Fruit fly (Drosophila melanogaster) whole organism, embryonic: ENCODE results near the gene RunxB.

ENCODE experiments used
- Ada2b ChIP-seq: fragments of 200-800 bp; sonication (Bioruptor generic); IDR thresholded peaks from 2 replicates; pipeline ENCODE4 v1.3.6; 2022; ENCODE audit warnings: missing biosample characterization, missing genetic modification characterization
- Adf1 ChIP-seq: fragments of 200-800 bp; sonication (Bioruptor generic); IDR thresholded peaks from 2 replicates; pipeline ENCODE4 v1.3.6; 2022; ENCODE audit warnings: missing biosample characterization, missing genetic modification characterization
- CG10565 ChIP-seq: fragments of 200-800 bp; sonication (Bioruptor generic); optimal IDR thresholded peaks from 3 replicates; lab custom pipeline; 2016; ENCODE audit warnings: missing biosample characterization, mild to moderate bottlenecking, missing genetic modification characterization
- CG11247 ChIP-seq: fragments of 200-800 bp; sonication (Bioruptor generic); IDR thresholded peaks from 2 replicates; pipeline ENCODE4 v1.3.6; 2022; ENCODE audit warnings: missing biosample characterization, missing genetic modification characterization
- CG11696 ChIP-seq: fragments of 200-800 bp; sonication (Bioruptor generic); IDR thresholded peaks from 2 replicates; pipeline ENCODE4 v1.3.6; 2022; ENCODE audit warnings: missing biosample characterization, missing genetic modification characterization
- CG12942 ChIP-seq: fragments of 200-800 bp; sonication (Bioruptor generic); optimal IDR thresholded peaks from 3 replicates; lab custom pipeline; 2016; ENCODE audit warnings: missing biosample characterization, missing genetic modification characterization
- CG13287 ChIP-seq: fragments of 200-800 bp; sonication (Bioruptor generic); IDR thresholded peaks from 2 replicates; pipeline ENCODE4 v1.3.6; 2022; ENCODE audit warnings: missing biosample characterization, missing genetic modification characterization; ENCODE audit not compliant: partially characterized antibody
- CG14441 ChIP-seq: fragments of 200-800 bp; sonication (Bioruptor generic); IDR thresholded peaks from 2 replicates; pipeline ENCODE4 v1.3.6; 2022; ENCODE audit warnings: missing biosample characterization, missing genetic modification characterization
- CG17612 ChIP-seq: fragments of 200-800 bp; sonication (Bioruptor generic); IDR thresholded peaks from 2 replicates; pipeline ENCODE4 v1.3.6; 2022; ENCODE audit warnings: missing biosample characterization, missing genetic modification characterization
- CG1792 ChIP-seq: fragments of 200-800 bp; sonication (Bioruptor generic); optimal IDR thresholded peaks from 2 replicates; lab custom pipeline; 2016; ENCODE audit warnings: missing biosample characterization, missing genetic modification characterization
- CG1832 ChIP-seq: fragments of 200-800 bp; sonication (Bioruptor generic); optimal IDR thresholded peaks from 2 replicates; lab custom pipeline; 2017; ENCODE audit warnings: missing biosample characterization, mild to moderate bottlenecking, missing genetic modification characterization, inconsistent platforms
- CG31441 ChIP-seq: fragments of 200-800 bp; sonication (Bioruptor generic); IDR thresholded peaks from 2 replicates; pipeline ENCODE4 v1.3.6; 2022; ENCODE audit warnings: missing biosample characterization, missing genetic modification characterization
- CG33557 ChIP-seq: fragments of 200-800 bp; sonication (Bioruptor generic); optimal IDR thresholded peaks from 2 replicates; lab custom pipeline; 2019; ENCODE audit warnings: missing biosample characterization, mild to moderate bottlenecking, missing genetic modification characterization, moderate library complexity
- CG3407 ChIP-seq: fragments of 200-800 bp; sonication (Bioruptor generic); optimal IDR thresholded peaks from 2 replicates; lab custom pipeline; 2018; ENCODE audit warnings: missing biosample characterization, mild to moderate bottlenecking, missing genetic modification characterization
- CG34376 ChIP-seq: fragments of 200-800 bp; sonication (Bioruptor generic); optimal IDR thresholded peaks from 2 replicates; lab custom pipeline; 2018; ENCODE audit warnings: missing biosample characterization, mild to moderate bottlenecking, missing genetic modification characterization
- CG3726 ChIP-seq: fragments of 200-800 bp; sonication (Bioruptor generic); IDR thresholded peaks from 3 replicates; pipeline ENCODE4, ENCODE4 v1.3.6; 2022; ENCODE audit warnings: missing biosample characterization, missing genetic modification characterization
- CG4404 ChIP-seq: fragments of 200-800 bp; sonication (Bioruptor generic); IDR thresholded peaks from 2 replicates; pipeline ENCODE4 v1.3.6; 2022; ENCODE audit warnings: missing biosample characterization, missing genetic modification characterization
- CG4424 ChIP-seq: fragments of 200-800 bp; sonication (Bioruptor generic); optimal IDR thresholded peaks from 3 replicates; lab custom pipeline; 2016; ENCODE audit warnings: missing biosample characterization, missing genetic modification characterization
- CG6254 ChIP-seq: fragments of 200-800 bp; sonication (Bioruptor generic); optimal IDR thresholded peaks from 3 replicates; lab custom pipeline; 2017; ENCODE audit warnings: mild to moderate bottlenecking, missing biosample characterization, missing genetic modification reagents, missing genetic modification characterization
- CG6683 ChIP-seq: fragments of 200-800 bp; sonication (Bioruptor generic); optimal IDR thresholded peaks from 2 replicates; lab custom pipeline; 2017; ENCODE audit warnings: missing biosample characterization, mild to moderate bottlenecking, missing genetic modification characterization, missing genetic modification reagents
- CG6854 ChIP-seq: fragments of 200-800 bp; sonication (Bioruptor generic); optimal IDR thresholded peaks from 3 replicates; lab custom pipeline; 2017; ENCODE audit warnings: missing biosample characterization, mild to moderate bottlenecking, missing genetic modification characterization
- CG9215 ChIP-seq: fragments of 200-800 bp; sonication (Bioruptor generic); IDR thresholded peaks from 2 replicates; pipeline ENCODE4 v1.3.6; 2022; ENCODE audit warnings: missing biosample characterization, missing genetic modification characterization
- CG9609 ChIP-seq: fragments of 200-800 bp; sonication (Bioruptor generic); optimal IDR thresholded peaks from 3 replicates; lab custom pipeline; 2016; ENCODE audit warnings: missing biosample characterization, missing genetic modification characterization
- CG9797 ChIP-seq: fragments of 200-800 bp; sonication (Bioruptor generic); optimal IDR thresholded peaks from 3 replicates; lab custom pipeline; 2018; ENCODE audit warnings: missing biosample characterization, mild to moderate bottlenecking, missing genetic modification characterization
- Dek ChIP-seq: fragments of 200-800 bp; sonication (Bioruptor generic); optimal IDR thresholded peaks from 3 replicates; lab custom pipeline; 2019; ENCODE audit warnings: missing biosample characterization, mild to moderate bottlenecking, missing genetic modification characterization, moderate library complexity
- Drgx ChIP-seq: fragments of 200-800 bp; sonication (Bioruptor generic); IDR thresholded peaks from 2 replicates; pipeline ENCODE4 v1.3.6; 2022; ENCODE audit warnings: missing biosample characterization, missing genetic modification characterization
- Fer1 ChIP-seq: fragments of 200-800 bp; sonication (Bioruptor generic); optimal IDR thresholded peaks from 2 replicates; lab custom pipeline; 2017; ENCODE audit warnings: missing biosample characterization, mild to moderate bottlenecking, missing genetic modification characterization
- GATAe ChIP-seq: fragments of 200-800 bp; sonication (Bioruptor generic); conservative IDR thresholded peaks from 2 replicates; pipeline ENCODE4 v1.3.6; 2022; ENCODE audit warnings: missing biosample characterization, missing genetic modification characterization
- H2.0 ChIP-seq: fragments of 200-800 bp; sonication (Bioruptor generic); IDR thresholded peaks from 2 replicates; pipeline ENCODE4 v1.3.6; 2022; ENCODE audit warnings: missing biosample characterization, missing genetic modification characterization
- HLHmδ ChIP-seq: fragments of 200-800 bp; sonication (Bioruptor generic); optimal IDR thresholded peaks from 2 replicates; lab custom pipeline; 2018; ENCODE audit warnings: missing biosample characterization, mild to moderate bottlenecking, missing genetic modification characterization, moderate library complexity
- Hey ChIP-seq: fragments of 200-800 bp; sonication (Bioruptor generic); optimal IDR thresholded peaks from 3 replicates; lab custom pipeline; 2018; ENCODE audit warnings: missing biosample characterization, mild to moderate bottlenecking, missing genetic modification characterization
- Lim3 ChIP-seq: fragments of 200-800 bp; sonication (Bioruptor generic); IDR thresholded peaks from 2 replicates; pipeline ENCODE4 v1.3.6; 2022; ENCODE audit warnings: missing biosample characterization, missing genetic modification characterization
- NFAT ChIP-seq: fragments of 200-800 bp; sonication (Bioruptor generic); IDR thresholded peaks from 2 replicates; pipeline ENCODE4 v1.3.6; 2022; ENCODE audit warnings: missing biosample characterization, missing genetic modification characterization
- Poxn ChIP-seq: fragments of 200-800 bp; sonication (Bioruptor generic); IDR thresholded peaks from 2 replicates; pipeline ENCODE4 v1.3.6; 2022; ENCODE audit warnings: missing biosample characterization, missing genetic modification characterization
- Sry-β ChIP-seq: fragments of 200-800 bp; sonication (Bioruptor generic); optimal IDR thresholded peaks from 2 replicates; lab custom pipeline; 2018; ENCODE audit warnings: missing biosample characterization, mild to moderate bottlenecking, missing genetic modification characterization, moderate library complexity
- YL-1 ChIP-seq: fragments of 200-800 bp; sonication (Bioruptor generic); optimal IDR thresholded peaks from 3 replicates; lab custom pipeline; 2017; ENCODE audit warnings: missing biosample characterization, mild to moderate bottlenecking, missing genetic modification characterization
- aop ChIP-seq: fragments of 200-800 bp; sonication (Bioruptor generic); IDR thresholded peaks from 2 replicates; pipeline ENCODE4 v1.3.6; 2022; ENCODE audit warnings: missing biosample characterization, missing genetic modification characterization
- btn ChIP-seq: fragments of 200-800 bp; sonication (Bioruptor generic); optimal IDR thresholded peaks from 2 replicates; lab custom pipeline; 2016; ENCODE audit warnings: missing biosample characterization, missing genetic modification characterization
- corto ChIP-seq: fragments of 200-800 bp; sonication (Bioruptor generic); optimal IDR thresholded peaks from 2 replicates; lab custom pipeline; 2016; ENCODE audit warnings: missing biosample characterization, mild to moderate bottlenecking, missing genetic modification characterization, moderate library complexity
- danr ChIP-seq: fragments of 200-800 bp; sonication (Bioruptor generic); IDR thresholded peaks from 2 replicates; pipeline ENCODE4 v1.3.6; 2022; ENCODE audit warnings: missing biosample characterization, missing genetic modification characterization
- hb ChIP-seq: fragments of 200-800 bp; sonication (Bioruptor generic); IDR thresholded peaks from 3 replicates; pipeline ENCODE4 v1.3.6; 2022; ENCODE audit warnings: missing biosample characterization, missing genetic modification characterization; ENCODE audit not compliant: partially characterized antibody
- lov ChIP-seq, 2 experiments: fragments of 200-800 bp in 1 of 2; fragments of >200 bp in 1 of 2; sonication (Bioruptor generic) in 1 of 2; IDR thresholded peaks in 1 of 2; optimal IDR thresholded peaks in 1 of 2; 2 replicates in 1 of 2; 3 replicates in 1 of 2; pipeline versions ENCODE4 v1.3.6 to Lab custom; 2017 to 2022; ENCODE audit warnings: missing biosample characterization in 1 of 2, missing genetic modification characterization in 1 of 2
- luna ChIP-seq: fragments of 200-800 bp; sonication (Bioruptor generic); optimal IDR thresholded peaks from 2 replicates; lab custom pipeline; 2016; ENCODE audit warnings: missing biosample characterization, missing genetic modification characterization
- pfk ChIP-seq: fragments of 200-800 bp; sonication (Bioruptor generic); optimal IDR thresholded peaks from 2 replicates; lab custom pipeline; 2018; ENCODE audit warnings: missing biosample characterization, mild to moderate bottlenecking, missing genetic modification characterization, moderate library complexity
- pita ChIP-seq: fragments of 200-800 bp; sonication (Bioruptor generic); optimal IDR thresholded peaks from 2 replicates; lab custom pipeline; 2017; ENCODE audit warnings: missing biosample characterization, mild to moderate bottlenecking, missing genetic modification characterization
- ssp ChIP-seq: fragments of 200-800 bp; sonication (Bioruptor generic); IDR thresholded peaks from 2 replicates; pipeline ENCODE4 v1.3.6; 2022; ENCODE audit warnings: missing biosample characterization, missing genetic modification characterization
- sug ChIP-seq: fragments of 200-800 bp; optimal IDR thresholded peaks from 2 replicates; lab custom pipeline; 2019; ENCODE audit warnings: missing biosample characterization, mild to moderate bottlenecking, missing genetic modification characterization, moderate library complexity
- tin ChIP-seq: fragments of 200-800 bp; sonication (Bioruptor generic); optimal IDR thresholded peaks from 3 replicates; lab custom pipeline; 2016; ENCODE audit warnings: missing biosample characterization, missing genetic modification characterization
- ttk ChIP-seq: fragments of 200-800 bp; sonication (Bioruptor generic); IDR thresholded peaks from 2 replicates; pipeline ENCODE4 v2.1.2; 2022; ENCODE audit warnings: missing biosample characterization, missing genetic modification characterization
- twi ChIP-seq: fragments of 200-800 bp; optimal IDR thresholded peaks from 2 replicates; lab custom pipeline; 2019; ENCODE audit warnings: missing biosample characterization, mild to moderate bottlenecking, missing genetic modification characterization, moderate library complexity
- yki ChIP-seq: fragments of >200 bp; optimal IDR thresholded peaks from 3 replicates; lab custom pipeline; 2018
- zfh1 ChIP-seq: fragments of 200-800 bp; sonication (Bioruptor generic); IDR thresholded peaks from 3 replicates; pipeline ENCODE4 v1.3.6; 2022; ENCODE audit warnings: missing biosample characterization, missing genetic modification characterization

The RunxB gene

DNA sequence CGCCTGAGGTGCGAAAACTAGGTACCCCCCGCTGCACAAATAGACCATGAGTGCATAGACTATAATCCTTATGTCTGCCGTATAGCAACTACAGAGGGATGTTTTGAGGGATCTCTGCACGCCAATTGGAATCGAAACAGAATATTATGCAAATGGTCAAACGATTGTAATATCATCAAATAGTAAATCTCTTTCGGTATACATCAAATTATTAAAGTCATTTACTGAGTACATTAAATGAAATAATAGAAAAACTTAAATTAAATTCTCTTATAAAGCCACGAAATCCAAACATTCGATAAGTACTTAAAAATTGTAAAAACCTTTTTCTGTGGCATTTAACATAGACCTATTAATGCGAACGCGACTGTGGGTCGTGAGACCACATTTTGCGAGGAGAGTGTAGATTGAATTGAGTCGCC, 49.6 kb upstream of the RunxB start (continued):
- TF ChIP-seq ssp (no peak), pfk (no peak), CG14441 (GFP tag; lab: Robert Waterston, UW) (no peak), CG1832 (GFP tag; lab: Kevin White, UChicago) (no peak), CG33557 (peak; percentile 26), yki (no peak), CG3407 (peak; percentile 42), CG12942 (GFP tag; lab: Kevin White, UChicago) (peak; percentile 5), HLHmδ (GFP tag; lab: Kevin White, UChicago) (no peak), CG6854 (peak; percentile 34), aop (GFP tag; lab: Robert Waterston, UW) (no peak), CG13287 (GFP tag; lab: Robert Waterston, UW) (no peak), H2.0 (no peak), twi (tag; lab: Kevin White, UChicago) (peak; percentile 15), corto (GFP tag; lab: Kevin White, UChicago) (no peak), CG9215 (peak; percentile 21; the same call in 1 of the 2 replicates), CG31441 (GFP tag; lab: Robert Waterston, UW) (peak; percentile 69), CG6683 (GFP tag; lab: Kevin White, UChicago) (no peak), danr (no peak), sug (tag; lab: Kevin White, UChicago) (peak; percentile 29), Ada2b (GFP tag; lab: Robert Waterston, UW) (no peak), CG9797 (GFP tag; lab: Kevin White, UChicago) (no peak), GATAe (GFP tag; lab: Robert Waterston, UW) (no peak), ttk (GFP tag; lab: Robert Waterston, UW) (no peak), Fer1 (GFP tag; lab: Kevin White, UChicago) (peak; percentile 63), Drgx (GFP tag; lab: Robert Waterston, UW) (peak; percentile 38; the same call in 1 of the 2 replicates), CG6254 (GFP tag; lab: Kevin White, UChicago) (peak; percentile 69), NFAT (GFP tag; lab: Robert Waterston, UW) (no peak), CG11696 (peak; percentile 76), Poxn (no peak), tin (GFP tag; lab: Kevin White, UChicago) (peak; percentile 56), CG11247 (GFP tag; lab: Robert Waterston, UW) (no peak), luna (GFP tag; lab: Kevin White, UChicago) (no peak), CG4404 (no peak), CG17612 (GFP tag; lab: Robert Waterston, UW) (no peak), btn (GFP tag; lab: Kevin White, UChicago) (peak; percentile 24), lov (optimal IDR thresholded peaks at IDR 0.05; lab: Kevin White, UChicago) (no peak), lov (GFP tag; IDR thresholded peaks at IDR 0.05; lab: Robert Waterston, UW) (no peak), YL-1 (GFP tag; lab: Kevin White, UChicago) (no peak), Adf1 (GFP tag; lab: Robert Waterston, UW) (no peak), pita (GFP tag; lab: Kevin White, UChicago) (no peak), CG10565 (no peak), Dek (peak; percentile 32), CG4424 (peak; percentile 69), CG9609 (GFP tag; lab: Kevin White, UChicago) (peak; percentile 26), Hey (tag; lab: Kevin White, UChicago) (no peak), CG34376 (GFP tag; lab: Kevin White, UChicago) (peak; percentile 6), hb (GFP tag; lab: Robert Waterston, UW) (no peak), Lim3 (no peak), CG1792 (peak; percentile 5), Sry-β (GFP tag; lab: Kevin White, UChicago) (peak; percentile 5), zfh1 (GFP tag; lab: Robert Waterston, UW) (no peak), CG3726 (GFP tag; lab: Robert Waterston, UW) (no peak)
